4 fruit fly cellular contexts compared by ENCODE assay signal in genomic region chr2L:21220396-21220795, dm6.
TF ChIP-seq lines count a peak whose summit lies in the region.

TSS of gene Atg18b (minus strand) at chr2L:21220572.

- TF ChIP-seq CTCF in whole organism, embryonic (GFP tag; optimal IDR thresholded peaks at IDR 0.05; lab: Kevin White, UChicago) = no peak

TF ChIP-seq in whole organism, adult, 20 proteins besides CTCF, POLR2A, EP300 and RAD21:
- TF ChIP-seq pad (GFP tag; optimal IDR thresholded peaks at IDR 0.05; lab: Kevin White, UChicago) (peak; percentile 53), ovo (GFP tag; optimal IDR thresholded peaks at IDR 0.05; lab: Kevin White, UChicago) (peak; percentile 84), Clk (GFP tag; optimal IDR thresholded peaks at IDR 0.05; lab: Kevin White, UChicago) (no peak)

TF ChIP-seq in whole organism, embryonic, 481 proteins besides CTCF, POLR2A, EP300 and RAD21 (continues in another document):
- TF ChIP-seq sd (tag; optimal IDR thresholded peaks at IDR 0.05; lab: Kevin White, UChicago) = no peak
- no peak for TF ChIP-seq NfI (GFP tag; optimal IDR thresholded peaks at IDR 0.05; lab: Kevin White, UChicago)
- peak; percentile 12 for TF ChIP-seq CG4617 (GFP tag; optimal IDR thresholded peaks at IDR 0.05; lab: Kevin White, UChicago; ENCODE audit: borderline replicate concordance)
- TF ChIP-seq crp (GFP tag; optimal IDR thresholded peaks at IDR 0.05; lab: Kevin White, UChicago) = no peak
- no peak for TF ChIP-seq E2f2 (GFP tag; IDR thresholded peaks at IDR 0.05; lab: Robert Waterston, UW)
- TF ChIP-seq Sry-β (GFP tag; optimal IDR thresholded peaks at IDR 0.05; lab: Kevin White, UChicago) = no peak
- TF ChIP-seq Ravus (GFP tag; IDR thresholded peaks at IDR 0.05; lab: Robert Waterston, UW) = no peak
- no peak for TF ChIP-seq Dip2 (GFP tag; IDR thresholded peaks at IDR 0.05; lab: Robert Waterston, UW)
- peak; percentile 14 for TF ChIP-seq CoRest (tag; optimal IDR thresholded peaks at IDR 0.05; lab: Kevin White, UChicago)
- no peak for TF ChIP-seq hth (optimal IDR thresholded peaks at IDR 0.05; lab: Kevin White, UChicago)
- TF ChIP-seq Myb (GFP tag; optimal IDR thresholded peaks at IDR 0.05; lab: Kevin White, UChicago) = peak; percentile 78
- 0 out of 3 replicates have a peak, but pooled peaks have one; percentile 11 for TF ChIP-seq row (GFP tag; IDR thresholded peaks at IDR 0.05; lab: Robert Waterston, UW)
- no peak for TF ChIP-seq Doc3 (GFP tag; IDR thresholded peaks at IDR 0.05; lab: Robert Waterston, UW; ENCODE audit: partially characterized antibody)
- TF ChIP-seq CG8924 (tag; optimal IDR thresholded peaks at IDR 0.05; lab: Kevin White, UChicago) = peak; percentile 44
- TF ChIP-seq CG9437 (GFP tag; optimal IDR thresholded peaks at IDR 0.05; lab: Kevin White, UChicago) = no peak
- peak; percentile 98 for TF ChIP-seq CG15514 (GFP tag; optimal IDR thresholded peaks at IDR 0.05; lab: Kevin White, UChicago)
- TF ChIP-seq CG17612 (GFP tag; IDR thresholded peaks at IDR 0.05; lab: Robert Waterston, UW) = no peak
- TF ChIP-seq lov (optimal IDR thresholded peaks at IDR 0.05; lab: Kevin White, UChicago) = no peak
- no peak for TF ChIP-seq lov (GFP tag; IDR thresholded peaks at IDR 0.05; lab: Robert Waterston, UW)
- peak; percentile 83 for TF ChIP-seq CG3995 (GFP tag; optimal IDR thresholded peaks at IDR 0.05; lab: Kevin White, UChicago)
- peak; percentile 28 for TF ChIP-seq pzg (GFP tag; optimal IDR thresholded peaks at IDR 0.05; lab: Kevin White, UChicago)
- TF ChIP-seq HLH54F (GFP tag; optimal IDR thresholded peaks at IDR 0.05; lab: Kevin White, UChicago) = no peak
- TF ChIP-seq cg (GFP tag; optimal IDR thresholded peaks at IDR 0.05; lab: Kevin White, UChicago) = peak; percentile 62
- no peak for TF ChIP-seq Tbp (GFP tag; optimal IDR thresholded peaks at IDR 0.05; lab: Kevin White, UChicago)
- TF ChIP-seq repo (GFP tag; optimal IDR thresholded peaks at IDR 0.05; lab: Kevin White, UChicago) = no peak
- no peak for TF ChIP-seq grn (GFP tag; optimal IDR thresholded peaks at IDR 0.05; lab: Kevin White, UChicago)
- TF ChIP-seq Dbx (GFP tag; IDR thresholded peaks at IDR 0.05; lab: Robert Waterston, UW) = no peak
- no peak for TF ChIP-seq CG8290 (GFP tag; optimal IDR thresholded peaks at IDR 0.05; lab: Kevin White, UChicago)
- no peak for TF ChIP-seq CG8290 (tag; optimal IDR thresholded peaks at IDR 0.05; lab: Kevin White, UChicago)
- peak; percentile 84 for TF ChIP-seq CG10462 (GFP tag; optimal IDR thresholded peaks at IDR 0.05; lab: Kevin White, UChicago)

TF ChIP-seq in whole organism, prepupa, 60 proteins besides CTCF, POLR2A, EP300 and RAD21:
- no peak for TF ChIP-seq CG6808 (GFP tag; optimal IDR thresholded peaks at IDR 0.05; lab: Kevin White, UChicago)
- no peak for TF ChIP-seq achi (GFP tag; optimal IDR thresholded peaks at IDR 0.05; lab: Kevin White, UChicago)
- no peak for TF ChIP-seq Hr38 (GFP tag; optimal IDR thresholded peaks at IDR 0.05; lab: Kevin White, UChicago)
- no peak for TF ChIP-seq Ets21C (GFP tag; optimal IDR thresholded peaks at IDR 0.05; lab: Kevin White, UChicago)
- TF ChIP-seq CG11762 (GFP tag; optimal IDR thresholded peaks at IDR 0.05; lab: Kevin White, UChicago; ENCODE audit: insufficient read depth) = no peak
- no peak for TF ChIP-seq Eip75B (GFP tag; optimal IDR thresholded peaks at IDR 0.05; lab: Kevin White, UChicago)
- peak; percentile 33 for TF ChIP-seq Blimp-1 (GFP tag; optimal IDR thresholded peaks at IDR 0.05; lab: Kevin White, UChicago)

TF ChIP-seq in whole organism, wandering third instar larva, 38 proteins besides CTCF, POLR2A, EP300 and RAD21:
- TF ChIP-seq psq (GFP tag; optimal IDR thresholded peaks at IDR 0.05; lab: Kevin White, UChicago) (no peak), Hr83 (GFP tag; optimal IDR thresholded peaks at IDR 0.05; lab: Kevin White, UChicago; ENCODE audit: poor library complexity, severe bottlenecking) (no peak), Rel (GFP tag; optimal IDR thresholded peaks at IDR 0.05; lab: Kevin White, UChicago) (no peak), Rel (tag; optimal IDR thresholded peaks at IDR 0.05; lab: Kevin White, UChicago) (peak; percentile 100)
